Fruit fly (Drosophila melanogaster) whole organism, embryonic: ENCODE data around the gene CG5968.

ENCODE experiments used
- Abd-B ChIP-seq: fragments of 200-800 bp; sonication (Bioruptor generic); optimal IDR thresholded peaks from 2 replicates; lab custom pipeline; 2018; ENCODE audit warnings: missing biosample characterization, mild to moderate bottlenecking, missing genetic modification characterization, moderate library complexity
- Adf1 ChIP-seq: fragments of 200-800 bp; sonication (Bioruptor generic); IDR thresholded peaks from 2 replicates; pipeline ENCODE4 v1.3.6; 2022; ENCODE audit warnings: missing biosample characterization, missing genetic modification characterization
- B-H2 ChIP-seq: fragments of 200-800 bp; sonication (Bioruptor generic); optimal IDR thresholded peaks from 2 replicates; lab custom pipeline; 2018; ENCODE audit warnings: missing biosample characterization, mild to moderate bottlenecking, missing genetic modification characterization
- CG10565 ChIP-seq: fragments of 200-800 bp; sonication (Bioruptor generic); optimal IDR thresholded peaks from 3 replicates; lab custom pipeline; 2016; ENCODE audit warnings: missing biosample characterization, mild to moderate bottlenecking, missing genetic modification characterization
- CG11504 ChIP-seq: fragments of 200-800 bp; sonication (Bioruptor generic); optimal IDR thresholded peaks from 3 replicates; lab custom pipeline; 2019; ENCODE audit warnings: missing biosample characterization, mild to moderate bottlenecking, missing genetic modification characterization, moderate library complexity
- CG11560 ChIP-seq: fragments of 200-800 bp; sonication (Bioruptor generic); IDR thresholded peaks from 3 replicates; pipeline ENCODE4 v1.3.6; 2022; ENCODE audit warnings: missing biosample characterization, missing genetic modification characterization
- CG13894 ChIP-seq: fragments of 200-800 bp; sonication (Bioruptor generic); optimal IDR thresholded peaks from 3 replicates; lab custom pipeline; 2018; ENCODE audit warnings: missing biosample characterization, mild to moderate bottlenecking, missing genetic modification characterization, moderate library complexity
- CG14965 ChIP-seq: fragments of 200-800 bp; sonication (Bioruptor generic); optimal IDR thresholded peaks from 2 replicates; lab custom pipeline; 2016; ENCODE audit warnings: missing biosample characterization, missing genetic modification characterization, borderline replicate concordance
- CG15011 ChIP-seq: fragments of 200-800 bp; sonication (Bioruptor generic); optimal IDR thresholded peaks from 3 replicates; lab custom pipeline; 2018; ENCODE audit warnings: missing biosample characterization, mild to moderate bottlenecking, missing genetic modification characterization
- CG15073 ChIP-seq: fragments of 200-800 bp; sonication (Bioruptor generic); optimal IDR thresholded peaks from 2 replicates; lab custom pipeline; 2016; ENCODE audit warnings: missing biosample characterization, missing genetic modification characterization
- CG1529 ChIP-seq: fragments of 200-800 bp; sonication (Bioruptor generic); optimal IDR thresholded peaks from 3 replicates; lab custom pipeline; 2018; ENCODE audit warnings: missing biosample characterization, missing genetic modification characterization
- CG1603 ChIP-seq: fragments of 200-800 bp; sonication (Bioruptor generic); optimal IDR thresholded peaks from 2 replicates; lab custom pipeline; 2019; ENCODE audit warnings: missing biosample characterization, mild to moderate bottlenecking, missing genetic modification characterization, moderate library complexity
- CG16779 ChIP-seq: fragments of 200-800 bp; sonication (Bioruptor generic); IDR thresholded peaks from 2 replicates; pipeline ENCODE4 v1.3.6; 2022; ENCODE audit warnings: missing biosample characterization, missing genetic modification characterization
- CG17912 ChIP-seq: fragments of 200-800 bp; sonication (Bioruptor generic); optimal IDR thresholded peaks from 2 replicates; lab custom pipeline; 2018; ENCODE audit warnings: missing biosample characterization, mild to moderate bottlenecking, missing genetic modification characterization
- CG18599 ChIP-seq: fragments of 200-800 bp; sonication (Bioruptor generic); optimal IDR thresholded peaks from 3 replicates; lab custom pipeline; 2017; ENCODE audit warnings: missing biosample characterization, missing genetic modification characterization, mild to moderate bottlenecking, moderate library complexity, missing genetic modification reagents
- CG2199 ChIP-seq: fragments of 200-800 bp; sonication (Bioruptor generic); IDR thresholded peaks from 3 replicates; pipeline ENCODE4 v1.3.6; 2022; ENCODE audit warnings: missing biosample characterization, missing genetic modification characterization
- CG2678 ChIP-seq: fragments of 200-800 bp; sonication (Bioruptor generic); optimal IDR thresholded peaks from 3 replicates; lab custom pipeline; 2019; ENCODE audit warnings: missing biosample characterization, mild to moderate bottlenecking, missing genetic modification characterization, moderate library complexity
- CG2875 ChIP-seq: fragments of 200-800 bp; sonication (Bioruptor generic); optimal IDR thresholded peaks from 2 replicates; lab custom pipeline; 2017; ENCODE audit warnings: missing biosample characterization, mild to moderate bottlenecking, missing genetic modification characterization, missing genetic modification reagents
- CG30403 ChIP-seq: fragments of 200-800 bp; sonication (Bioruptor generic); optimal IDR thresholded peaks from 3 replicates; lab custom pipeline; 2016; ENCODE audit warnings: missing biosample characterization, missing genetic modification characterization
- CG3281 ChIP-seq: fragments of 200-800 bp; sonication (Bioruptor generic); optimal IDR thresholded peaks from 3 replicates; lab custom pipeline; 2017; ENCODE audit warnings: missing biosample characterization, mild to moderate bottlenecking, missing genetic modification characterization
- CG4404 ChIP-seq: fragments of 200-800 bp; sonication (Bioruptor generic); IDR thresholded peaks from 2 replicates; pipeline ENCODE4 v1.3.6; 2022; ENCODE audit warnings: missing biosample characterization, missing genetic modification characterization
- CG7556 ChIP-seq: fragments of 200-800 bp; sonication (Bioruptor generic); optimal IDR thresholded peaks from 2 replicates; lab custom pipeline; 2017; ENCODE audit warnings: missing biosample characterization, mild to moderate bottlenecking, missing genetic modification characterization
- CG9437 ChIP-seq: fragments of 200-800 bp; sonication (Bioruptor generic); optimal IDR thresholded peaks from 2 replicates; lab custom pipeline; 2018; ENCODE audit warnings: missing biosample characterization, mild to moderate bottlenecking, missing genetic modification characterization
- CG9876 ChIP-seq: fragments of 200-800 bp; sonication (Bioruptor generic); optimal IDR thresholded peaks from 2 replicates; lab custom pipeline; 2016; ENCODE audit warnings: missing biosample characterization, missing genetic modification characterization
- D19A ChIP-seq: fragments of 200-800 bp; optimal IDR thresholded peaks from 3 replicates; lab custom pipeline; 2019; ENCODE audit warnings: missing biosample characterization, mild to moderate bottlenecking, missing genetic modification characterization, moderate library complexity
- Ets97D ChIP-seq: fragments of 200-800 bp; sonication (Bioruptor generic); optimal IDR thresholded peaks from 3 replicates; lab custom pipeline; 2016; ENCODE audit warnings: missing biosample characterization, missing genetic modification characterization
- Hsf ChIP-seq: fragments of 200-800 bp; sonication (Bioruptor generic); optimal IDR thresholded peaks from 3 replicates; lab custom pipeline; 2016; ENCODE audit warnings: missing biosample characterization, missing genetic modification characterization
- Meics ChIP-seq: fragments of 200-800 bp; sonication (Bioruptor generic); optimal IDR thresholded peaks from 2 replicates; lab custom pipeline; 2017; ENCODE audit warnings: missing biosample characterization, mild to moderate bottlenecking, missing genetic modification characterization
- NC2α ChIP-seq: fragments of 200-800 bp; sonication (Bioruptor generic); optimal IDR thresholded peaks from 2 replicates; lab custom pipeline; 2016; ENCODE audit warnings: missing biosample characterization, missing genetic modification characterization
- Oli ChIP-seq: fragments of 200-800 bp; sonication (Bioruptor generic); optimal IDR thresholded peaks from 2 replicates; lab custom pipeline; 2018; ENCODE audit warnings: missing biosample characterization, mild to moderate bottlenecking, missing genetic modification characterization, moderate library complexity
- Sox102F ChIP-seq: fragments of 200-800 bp; sonication (Bioruptor generic); optimal IDR thresholded peaks from 2 replicates; lab custom pipeline; 2018; ENCODE audit warnings: missing biosample characterization, mild to moderate bottlenecking, missing genetic modification characterization, moderate library complexity
- cwo ChIP-seq: fragments of 200-800 bp; sonication (Bioruptor generic); optimal IDR thresholded peaks from 3 replicates; lab custom pipeline; 2017; ENCODE audit warnings: missing biosample characterization, missing genetic modification characterization, mild to moderate bottlenecking, moderate library complexity, missing genetic modification reagents
- eve ChIP-seq, 2 experiments: fragments of >200 bp; optimal IDR thresholded peaks; 2 replicates each; lab custom pipeline; 2017; ENCODE audit warnings: missing biosample characterization in 2 of 2, missing genetic modification characterization in 2 of 2
- fd3F ChIP-seq: fragments of 200-800 bp; sonication (Bioruptor generic); optimal IDR thresholded peaks from 2 replicates; lab custom pipeline; 2018; ENCODE audit warnings: missing biosample characterization, mild to moderate bottlenecking, missing genetic modification characterization, moderate library complexity
- gcm ChIP-seq: fragments of 200-800 bp; sonication (Bioruptor generic); optimal IDR thresholded peaks from 2 replicates; lab custom pipeline; 2019; ENCODE audit warnings: missing biosample characterization, mild to moderate bottlenecking, missing genetic modification characterization, moderate library complexity
- gem ChIP-seq: fragments of 200-800 bp; sonication (Bioruptor generic); optimal IDR thresholded peaks from 2 replicates; lab custom pipeline; 2019; ENCODE audit warnings: missing biosample characterization, mild to moderate bottlenecking, missing genetic modification characterization, moderate library complexity
- gfzf ChIP-seq: fragments of 200-800 bp; sonication (Bioruptor generic); optimal IDR thresholded peaks from 2 replicates; lab custom pipeline; 2016; ENCODE audit warnings: missing biosample characterization, mild to moderate bottlenecking, missing genetic modification characterization, moderate library complexity
- knrl ChIP-seq: fragments of 200-800 bp; sonication (Bioruptor generic); IDR thresholded peaks from 3 replicates; pipeline ENCODE4 v1.3.6; 2022; ENCODE audit warnings: missing biosample characterization, missing genetic modification characterization; ENCODE audit not compliant: partially characterized antibody
- lilli ChIP-seq: fragments of 200-800 bp; sonication (Bioruptor generic); optimal IDR thresholded peaks from 3 replicates; lab custom pipeline; 2016; ENCODE audit warnings: missing biosample characterization, missing genetic modification characterization
- pita ChIP-seq: fragments of 200-800 bp; sonication (Bioruptor generic); optimal IDR thresholded peaks from 2 replicates; lab custom pipeline; 2017; ENCODE audit warnings: missing biosample characterization, mild to moderate bottlenecking, missing genetic modification characterization
- pros ChIP-seq: fragments of 200-800 bp; sonication (Bioruptor generic); optimal IDR thresholded peaks from 3 replicates; lab custom pipeline; 2019; ENCODE audit warnings: missing biosample characterization, mild to moderate bottlenecking, missing genetic modification characterization, moderate library complexity
- scrt ChIP-seq: fragments of 200-800 bp; sonication (Bioruptor generic); optimal IDR thresholded peaks from 2 replicates; lab custom pipeline; 2018; ENCODE audit warnings: missing biosample characterization, mild to moderate bottlenecking, missing genetic modification characterization, moderate library complexity
- sd ChIP-seq: fragments of 200-800 bp; sonication (Bioruptor generic); optimal IDR thresholded peaks from 3 replicates; lab custom pipeline; 2018; ENCODE audit warnings: missing biosample characterization, mild to moderate bottlenecking, missing genetic modification characterization, moderate library complexity
- slbo ChIP-seq: fragments of 200-800 bp; sonication (Bioruptor generic); IDR thresholded peaks from 2 replicates; pipeline ENCODE4 v1.3.6; 2022; ENCODE audit warnings: missing biosample characterization, missing genetic modification characterization
- sqz ChIP-seq: fragments of 200-800 bp; sonication (Bioruptor generic); optimal IDR thresholded peaks from 3 replicates; lab custom pipeline; 2018; ENCODE audit warnings: missing biosample characterization, mild to moderate bottlenecking, missing genetic modification characterization
- ssp ChIP-seq: fragments of 200-800 bp; sonication (Bioruptor generic); IDR thresholded peaks from 2 replicates; pipeline ENCODE4 v1.3.6; 2022; ENCODE audit warnings: missing biosample characterization, missing genetic modification characterization
- tgo ChIP-seq: fragments of 200-800 bp; sonication (Bioruptor generic); IDR thresholded peaks from 3 replicates; pipeline ENCODE4 v1.3.6; 2022; ENCODE audit warnings: missing biosample characterization, missing genetic modification characterization
- tio ChIP-seq: fragments of 200-800 bp; sonication (Bioruptor generic); optimal IDR thresholded peaks from 2 replicates; lab custom pipeline; 2017; ENCODE audit warnings: missing biosample characterization, missing genetic modification characterization, inconsistent platforms
- tll ChIP-seq, 2 experiments: fragments of 200-800 bp in 1 of 2; fragments of >200 bp in 1 of 2; sonication (Bioruptor generic) in 1 of 2; optimal IDR thresholded peaks; 2 replicates each; lab custom pipeline; 2017 to 2019; ENCODE audit warnings: missing biosample characterization in 2 of 2, missing genetic modification characterization in 2 of 2, mild to moderate bottlenecking in 1 of 2, moderate library complexity in 1 of 2

Gene CG5968

DNA sequence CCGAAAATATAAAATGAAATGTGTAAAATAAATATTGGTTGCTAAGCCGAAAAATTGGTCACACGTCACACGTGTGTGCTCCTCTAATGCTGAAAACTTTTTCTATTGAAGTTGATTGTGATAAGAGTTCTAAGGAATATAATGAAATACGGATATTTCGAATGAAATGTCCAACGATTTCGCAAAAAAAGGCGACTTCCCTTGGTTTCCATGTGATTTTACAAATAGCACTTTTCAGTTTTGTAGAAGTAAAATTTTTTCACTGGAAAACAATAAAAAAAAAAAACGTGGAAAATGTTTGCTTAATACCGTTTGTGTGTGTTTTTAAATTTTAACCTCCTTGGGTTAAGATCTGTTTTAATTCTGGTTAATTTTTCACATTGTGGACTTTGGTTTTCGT lies 23.2 kb downstream of the CG5968 start (continued):
- TF ChIP-seq Meics (GFP tag; lab: Kevin White, UChicago) (peak; percentile 34), tll (GFP tag; optimal IDR thresholded peaks at IDR 0.05; lab: Kevin White, UChicago) (no peak), slbo (0 out of 2 replicates have a peak, but pooled peaks have one; percentile 9), eve (GFP tag; optimal IDR thresholded peaks at IDR 0.05; lab: Kevin White, UChicago) (peak in 1 of 2 experiments; percentile 74), CG7556 (GFP tag; lab: Kevin White, UChicago) (peak; percentile 5), CG14965 (GFP tag; lab: Kevin White, UChicago) (no peak), Abd-B (no peak), CG3281 (GFP tag; lab: Kevin White, UChicago) (peak; percentile 7), scrt (GFP tag; lab: Kevin White, UChicago) (peak; percentile 16), CG15011 (GFP tag; lab: Kevin White, UChicago) (peak; percentile 32), CG18599 (GFP tag; lab: Kevin White, UChicago) (peak; percentile 47), Sox102F (GFP tag; lab: Kevin White, UChicago) (no peak), Adf1 (GFP tag; lab: Robert Waterston, UW) (no peak), CG2678 (peak; percentile 15), CG30403 (GFP tag; lab: Kevin White, UChicago) (peak; percentile 0), lilli (GFP tag; lab: Kevin White, UChicago) (peak; percentile 6), CG9437 (GFP tag; lab: Kevin White, UChicago) (no peak), CG1529 (GFP tag; lab: Kevin White, UChicago) (no peak), gcm (GFP tag; lab: Kevin White, UChicago) (no peak), CG11560 (tag; lab: Robert Waterston, UW) (no peak), D19A (no peak)

DNA sequence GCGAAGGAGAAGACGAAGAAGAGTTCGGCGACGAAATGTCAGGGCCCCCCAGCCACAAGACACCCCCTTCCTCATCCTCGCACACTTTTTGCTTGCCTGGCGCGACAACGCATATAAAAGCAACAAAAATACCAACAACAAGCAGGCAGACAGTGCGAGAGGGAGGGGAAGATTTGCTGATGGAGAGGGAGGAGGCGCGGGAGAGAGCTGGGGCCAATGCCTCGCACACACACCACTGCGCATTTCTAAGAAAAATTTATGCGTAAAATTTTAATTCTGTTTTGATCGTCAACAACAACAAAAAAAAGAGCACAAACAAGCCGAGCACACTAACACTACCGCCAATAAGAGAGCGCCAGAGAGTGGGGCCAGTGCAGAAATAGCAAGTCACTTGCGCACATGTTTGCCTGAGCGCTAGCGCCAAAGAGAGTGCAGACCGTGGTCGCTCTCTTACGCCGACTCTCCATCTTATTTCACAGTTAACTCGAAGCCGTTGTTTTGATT lies 23.7 kb downstream of the CG5968 start:
- TF ChIP-seq CG13894 (tag; lab: Kevin White, UChicago) = peak; percentile 74
- no peak for TF ChIP-seq pita (GFP tag; lab: Kevin White, UChicago)
- TF ChIP-seq CG2875 (GFP tag; lab: Kevin White, UChicago) = peak; percentile 38
- peak; percentile 84 for TF ChIP-seq pros (GFP tag; lab: Kevin White, UChicago)
- no peak for TF ChIP-seq Hsf (GFP tag; lab: Kevin White, UChicago)
- TF ChIP-seq CG1603 (tag; lab: Kevin White, UChicago) = peak; percentile 14
- no peak for TF ChIP-seq gem
- TF ChIP-seq cwo (GFP tag; lab: Kevin White, UChicago) = peak; percentile 77
- no peak for TF ChIP-seq CG1529 (GFP tag; lab: Kevin White, UChicago)
- TF ChIP-seq Oli = no peak
- no peak for TF ChIP-seq fd3F
- TF ChIP-seq CG11504 (tag; lab: Kevin White, UChicago) = peak; percentile 14
- peak; percentile 79 for TF ChIP-seq sqz (GFP tag; lab: Kevin White, UChicago)
- TF ChIP-seq sd (tag; lab: Kevin White, UChicago) = peak; percentile 96
- no peak for TF ChIP-seq CG10565 (GFP tag; lab: Kevin White, UChicago)
- no peak for TF ChIP-seq CG2199
- no peak; the same call in 2 of the 3 replicates for TF ChIP-seq knrl (GFP tag; lab: Robert Waterston, UW)
- TF ChIP-seq tio (GFP tag; lab: Kevin White, UChicago) = no peak
- no peak for TF ChIP-seq CG4404 (GFP tag; lab: Robert Waterston, UW)
- no peak for TF ChIP-seq CG15073
- no peak for TF ChIP-seq tgo (GFP tag; lab: Robert Waterston, UW)
- no peak for TF ChIP-seq CG16779 (GFP tag; lab: Robert Waterston, UW)
- peak; percentile 69 for TF ChIP-seq B-H2 (GFP tag; lab: Kevin White, UChicago)
- TF ChIP-seq gfzf (GFP tag; lab: Kevin White, UChicago) = no peak
- TF ChIP-seq Adf1 (GFP tag; lab: Robert Waterston, UW) = peak; percentile 95
- TF ChIP-seq CG9876 (GFP tag; lab: Kevin White, UChicago) = peak; percentile 8
- no peak for TF ChIP-seq ssp (GFP tag; lab: Robert Waterston, UW)
- no peak for TF ChIP-seq CG17912 (GFP tag; lab: Kevin White, UChicago)
- TF ChIP-seq NC2α (GFP tag; lab: Kevin White, UChicago) = no peak
- TF ChIP-seq CG30403 (GFP tag; lab: Kevin White, UChicago) = no peak
- no peak for TF ChIP-seq Ets97D (GFP tag; lab: Kevin White, UChicago)
